Worm (Caenorhabditis elegans): ENCODE measurements around the gene grl-4.
A peak's percentile ranks its signal among the peaks of the same experiment; 100 is the strongest.

The grl-4 gene

DNA sequence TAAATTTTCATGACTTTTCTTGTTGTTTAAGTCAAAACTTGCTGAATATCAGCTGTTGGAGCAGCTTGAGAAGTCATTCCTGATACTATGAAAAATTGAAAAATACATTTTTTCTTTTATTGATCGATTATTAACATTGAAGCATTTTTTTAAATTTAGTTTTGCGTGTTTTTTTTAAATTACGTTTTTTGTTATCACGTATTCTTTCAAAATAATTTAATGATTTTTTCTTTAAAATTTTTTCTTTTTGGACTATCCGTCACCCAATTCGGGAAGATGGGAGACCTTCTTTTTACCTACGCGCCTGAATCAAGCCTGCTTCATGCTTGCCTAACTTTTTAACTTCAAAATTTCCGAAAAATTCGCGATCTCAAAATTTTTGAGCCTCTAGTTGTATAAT, 16.4 kb downstream of the grl-4 start, which contains the start of gene F42C5.5:
TSS of gene F42C5.5 (minus strand) at position 101 of the 400 bp plus-strand sequence.
- TF ChIP-seq nhr-77 (tag; optimal IDR thresholded peaks at IDR 0.05) (no peak), lsy-2 (tag; optimal IDR thresholded peaks at IDR 0.05) (no peak), sma-3 (GFP tag; optimal IDR thresholded peaks at IDR 0.05) (no peak), nhr-11 (tag; optimal IDR thresholded peaks at IDR 0.05) (no peak), lin-11 (tag; optimal IDR thresholded peaks at IDR 0.05) (no peak)

DNA sequence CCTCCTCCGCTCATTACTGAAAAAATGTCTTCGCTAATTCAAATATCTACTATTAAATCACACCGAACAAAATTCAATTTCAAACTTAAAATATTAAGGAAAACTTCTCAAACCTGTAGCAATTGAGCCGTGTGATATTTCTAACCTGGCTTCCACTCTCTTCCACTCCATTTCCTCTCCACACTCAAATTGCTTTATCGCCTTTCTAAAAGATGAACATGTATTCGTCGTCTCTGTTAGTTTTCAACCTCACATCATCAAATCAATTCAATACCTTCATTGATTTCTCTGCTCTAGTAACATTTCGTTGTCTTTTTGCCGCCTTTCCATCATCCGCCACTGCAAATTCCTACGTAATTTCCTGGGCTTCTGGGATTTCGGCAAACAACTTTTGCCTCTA, 18.6 kb downstream of the grl-4 start, which contains the start of gene F42C5.4:
TSS of gene F42C5.4 (minus strand) at position 171 of the 400 bp plus-strand sequence.
- no peak for TF ChIP-seq nhr-23 (tag; optimal IDR thresholded peaks at IDR 0.05)
- TF ChIP-seq snpc-4 (tag; optimal IDR thresholded peaks at IDR 0.05): no peak
- no peak for TF ChIP-seq mab-5 (tag; optimal IDR thresholded peaks at IDR 0.05)
- TF ChIP-seq mbf-1 (tag; optimal IDR thresholded peaks at IDR 0.05): no peak
- no peak for TF ChIP-seq R02D3.7 (tag; optimal IDR thresholded peaks at IDR 0.05)
- no peak for TF ChIP-seq fos-1 (tag; optimal IDR thresholded peaks at IDR 0.05)
- no peak for TF ChIP-seq lin-39 (tag; optimal IDR thresholded peaks at IDR 0.05)
- no peak for TF ChIP-seq nhr-25 (tag; optimal IDR thresholded peaks at IDR 0.05)
- no peak for TF ChIP-seq gmeb-1 (tag; optimal IDR thresholded peaks at IDR 0.05)
- no peak for TF ChIP-seq nhr-77 (tag; optimal IDR thresholded peaks at IDR 0.05)
- no peak for TF ChIP-seq elt-3 (tag; optimal IDR thresholded peaks at IDR 0.05)
- no peak for TF ChIP-seq ceh-16 (tag; optimal IDR thresholded peaks at IDR 0.05)
- TF ChIP-seq zag-1 (tag; optimal IDR thresholded peaks at IDR 0.05): no peak

DNA sequence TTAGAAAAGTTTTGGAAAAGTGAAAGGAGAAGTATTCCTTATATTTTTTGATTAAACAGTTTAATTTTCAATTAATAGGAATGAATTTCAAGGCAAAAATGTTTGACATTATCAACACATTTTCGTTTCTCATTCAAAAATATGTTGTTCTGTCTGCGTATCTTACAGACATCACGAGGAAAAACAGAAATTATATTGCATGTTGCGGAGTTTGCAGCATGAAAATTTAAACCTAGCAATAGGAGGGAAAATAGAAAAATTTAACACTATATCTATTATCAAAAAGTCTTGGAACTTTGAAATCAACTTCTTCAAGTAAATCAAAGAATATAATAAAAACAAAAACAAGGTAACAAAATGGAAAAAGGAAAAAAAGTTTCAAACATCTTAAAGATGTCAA, 19.5 kb downstream of the grl-4 start:
- TF ChIP-seq unc-62 (GFP tag; optimal IDR thresholded peaks at IDR 0.05) (no peak), sma-3 (GFP tag; optimal IDR thresholded peaks at IDR 0.05) (no peak), mbf-1 (tag; optimal IDR thresholded peaks at IDR 0.05) (no peak), snpc-4 (tag; optimal IDR thresholded peaks at IDR 0.05) (no peak), ceh-16 (tag; optimal IDR thresholded peaks at IDR 0.05) (no peak), gmeb-1 (tag; optimal IDR thresholded peaks at IDR 0.05) (peak; percentile 8), nhr-129 (tag; optimal IDR thresholded peaks at IDR 0.05) (peak; percentile 14), nhr-23 (tag; optimal IDR thresholded peaks at IDR 0.05) (no peak), ztf-11 (tag; optimal IDR thresholded peaks at IDR 0.05) (no peak), C34F6.9 (tag; optimal IDR thresholded peaks at IDR 0.05) (peak; percentile 0), lin-13 (GFP tag; optimal IDR thresholded peaks at IDR 0.05) (no peak), aly-2 (tag; optimal IDR thresholded peaks at IDR 0.05) (no peak), fos-1 (tag; optimal IDR thresholded peaks at IDR 0.05) (peak; percentile 19), elt-1 (tag; optimal IDR thresholded peaks at IDR 0.05) (no peak), unc-55 (GFP tag; optimal IDR thresholded peaks at IDR 0.05) (peak; percentile 19), F13H6.1 (tag; optimal IDR thresholded peaks at IDR 0.05) (no peak), crh-2 (tag; optimal IDR thresholded peaks at IDR 0.05) (peak; percentile 10)

DNA sequence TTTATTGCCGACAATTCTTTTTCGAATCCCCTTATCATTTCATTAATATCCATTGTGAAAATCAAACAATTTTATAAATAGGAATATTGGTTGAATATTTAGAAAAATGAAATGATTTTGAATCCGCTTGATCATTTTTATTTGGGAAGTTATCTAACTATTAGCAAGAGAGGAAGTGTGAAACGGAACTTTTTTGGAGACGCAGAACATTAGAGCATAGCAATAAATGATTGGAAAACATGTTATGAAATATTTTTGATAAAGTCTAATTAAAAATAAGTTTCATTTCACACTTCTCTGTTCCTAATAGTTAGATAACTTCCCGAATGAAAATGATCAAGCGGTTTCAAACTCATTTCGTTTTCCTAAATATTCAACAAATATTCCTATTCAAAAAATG, 23.1 kb downstream of the grl-4 start, which contains the start of gene F42C5.3:
TSS of gene F42C5.3 (minus strand) at position 101 of the 400 bp plus-strand sequence.
- no peak for TF ChIP-seq peb-1 (tag; optimal IDR thresholded peaks at IDR 0.05)

DNA sequence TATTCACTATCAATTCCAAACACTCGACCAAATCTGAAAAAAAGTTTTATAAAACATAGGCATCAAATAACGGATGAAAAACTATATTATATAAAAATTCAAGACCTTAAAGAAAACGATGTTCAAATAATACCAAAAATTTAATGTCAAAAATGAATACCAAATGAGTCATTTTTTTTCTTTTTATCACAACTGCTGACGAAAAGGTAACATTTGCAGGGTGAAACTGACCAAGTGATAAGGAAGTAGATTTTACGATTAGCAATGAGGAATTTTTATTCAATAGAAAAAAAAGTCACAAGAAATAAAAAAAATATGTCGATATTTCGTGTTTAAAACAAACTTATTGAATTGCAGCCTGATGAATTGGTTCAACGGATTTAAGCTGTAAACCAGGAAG, 24.7 kb downstream of the grl-4 start, which contains the start of gene C06E4.8:
TSS of gene C06E4.8 (minus strand) at position 37 of the 400 bp plus-strand sequence.
- TF ChIP-seq fos-1 (tag; optimal IDR thresholded peaks at IDR 0.05): peak; percentile 66
- TF ChIP-seq C34F6.9 (tag; optimal IDR thresholded peaks at IDR 0.05): no peak
- TF ChIP-seq ztf-11 (tag; optimal IDR thresholded peaks at IDR 0.05): no peak

DNA sequence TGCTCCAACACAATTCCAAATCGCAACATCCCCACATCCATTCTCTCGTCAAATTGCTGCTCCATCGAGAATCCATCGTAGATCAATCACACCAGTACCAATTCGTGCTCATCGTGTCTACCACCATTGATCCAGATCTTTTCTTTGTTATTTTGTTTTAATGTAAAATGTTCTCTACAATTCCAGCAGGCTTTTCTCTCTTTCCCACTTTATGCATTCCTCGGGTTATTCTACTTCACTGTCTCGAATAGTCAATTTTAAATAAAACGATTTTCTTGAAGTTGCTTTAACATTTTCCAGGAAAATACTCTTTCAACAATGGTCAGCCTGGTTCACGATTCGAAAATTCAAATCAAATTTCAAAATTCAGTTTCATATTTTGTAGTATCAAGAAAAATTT, 27.6 kb downstream of the grl-4 start, which contains the start of gene C06E4.1:
TSS of gene C06E4.1 (plus strand) at position 301 of the 400 bp plus-strand sequence.
- TF ChIP-seq Y55F3AM.14 (GFP tag; optimal IDR thresholded peaks at IDR 0.05): no peak
- no peak for TF ChIP-seq crh-2 (tag; optimal IDR thresholded peaks at IDR 0.05)
- TF ChIP-seq nhr-10 (tag; optimal IDR thresholded peaks at IDR 0.05): no peak
- TF ChIP-seq ztf-11 (tag; optimal IDR thresholded peaks at IDR 0.05): no peak
- TF ChIP-seq ceh-16 (tag; optimal IDR thresholded peaks at IDR 0.05): no peak
- TF ChIP-seq lin-39 (tag; optimal IDR thresholded peaks at IDR 0.05): no peak
- no peak for TF ChIP-seq zag-1 (tag; optimal IDR thresholded peaks at IDR 0.05)
- TF ChIP-seq nhr-129 (tag; optimal IDR thresholded peaks at IDR 0.05): no peak
- no peak for TF ChIP-seq elt-3 (tag; optimal IDR thresholded peaks at IDR 0.05)
- TF ChIP-seq mdl-1 (tag; optimal IDR thresholded peaks at IDR 0.05): no peak
- TF ChIP-seq nhr-21 (tag; optimal IDR thresholded peaks at IDR 0.05): no peak
- TF ChIP-seq sma-3 (GFP tag; optimal IDR thresholded peaks at IDR 0.05): no peak
